Worm (Caenorhabditis elegans): ENCODE results near the gene pmk-2.

DNA sequence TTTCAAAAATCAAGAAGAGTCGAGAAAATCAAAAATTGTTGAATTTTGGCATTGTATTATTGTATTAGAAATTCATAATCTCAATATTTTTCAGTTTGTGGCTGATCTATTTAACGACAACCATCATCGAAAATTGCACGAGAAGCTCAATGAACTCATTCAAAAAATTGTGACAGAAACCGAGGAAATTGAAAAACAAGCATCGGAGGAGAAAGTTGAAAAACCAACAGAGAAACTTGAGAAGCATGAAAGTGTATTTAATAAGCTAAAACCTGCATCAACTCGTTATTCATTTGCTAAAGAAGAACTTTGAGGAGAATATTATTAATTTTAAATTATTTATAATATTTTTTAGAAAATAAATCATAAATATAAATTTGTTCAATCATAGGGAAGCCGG is 16.4 kb upstream of the pmk-2 start, which contains the start of gene ceph-41:
- TF ChIP-seq gmeb-1 (tag; optimal IDR thresholded peaks at IDR 0.05) (no peak), lsy-2 (tag; optimal IDR thresholded peaks at IDR 0.05) (no peak), sma-3 (GFP tag; optimal IDR thresholded peaks at IDR 0.05) (no peak), ztf-4 (tag; optimal IDR thresholded peaks at IDR 0.05) (no peak), dmd-4 (tag; optimal IDR thresholded peaks at IDR 0.05) (no peak), mab-5 (tag; optimal IDR thresholded peaks at IDR 0.05) (no peak), unc-62 (GFP tag; optimal IDR thresholded peaks at IDR 0.05) (no peak)

Measured in whole organism, L2 larva.